Fruit fly (Drosophila melanogaster) whole organism, embryonic: Measurements from ENCODE around the gene CG10663.
A peak's percentile ranks its signal among the peaks of the same experiment; 100 is the strongest.

Experiments
- B-H1 ChIP-seq: fragments of 200-800 bp; sonication (Bioruptor generic); IDR thresholded peaks from 3 replicates; pipeline ENCODE4 v1.3.6; 2022; ENCODE audit warnings: missing biosample characterization, missing genetic modification characterization
- Blimp-1 ChIP-seq: fragments of 200-800 bp; sonication (Bioruptor generic); optimal IDR thresholded peaks from 3 replicates; lab custom pipeline; 2018; ENCODE audit warnings: missing biosample characterization, missing genetic modification characterization, mild to moderate bottlenecking, moderate library complexity, missing genetic modification reagents
- CG11085 ChIP-seq: fragments of 200-800 bp; sonication (Bioruptor generic); IDR thresholded peaks from 2 replicates; pipeline ENCODE4 v1.3.6; 2022; ENCODE audit warnings: missing biosample characterization, missing genetic modification characterization
- CG11093 ChIP-seq: fragments of 200-800 bp; sonication (Bioruptor generic); IDR thresholded peaks from 3 replicates; pipeline ENCODE4 v1.3.6; 2022; ENCODE audit warnings: missing biosample characterization, missing genetic modification characterization
- CG11247 ChIP-seq: fragments of 200-800 bp; sonication (Bioruptor generic); IDR thresholded peaks from 2 replicates; pipeline ENCODE4 v1.3.6; 2022; ENCODE audit warnings: missing biosample characterization, missing genetic modification characterization
- CG12299 ChIP-seq: fragments of 200-800 bp; sonication (Bioruptor generic); optimal IDR thresholded peaks from 2 replicates; lab custom pipeline; 2018; ENCODE audit warnings: missing biosample characterization, mild to moderate bottlenecking, missing genetic modification characterization
- CG13296 ChIP-seq: fragments of 200-800 bp; sonication (Bioruptor generic); optimal IDR thresholded peaks from 3 replicates; lab custom pipeline; 2018; ENCODE audit warnings: missing biosample characterization, mild to moderate bottlenecking, missing genetic modification characterization
- CG15601 ChIP-seq: fragments of 200-800 bp; sonication (Bioruptor generic); optimal IDR thresholded peaks from 3 replicates; lab custom pipeline; 2019; ENCODE audit warnings: missing biosample characterization, mild to moderate bottlenecking, missing genetic modification characterization, moderate library complexity
- CG3065 ChIP-seq: fragments of 200-800 bp; sonication (Bioruptor generic); optimal IDR thresholded peaks from 2 replicates; lab custom pipeline; 2016; ENCODE audit warnings: missing biosample characterization, missing genetic modification characterization
- CG31365 ChIP-seq: fragments of 200-800 bp; sonication (Bioruptor generic); optimal IDR thresholded peaks from 2 replicates; lab custom pipeline; 2018; ENCODE audit warnings: missing biosample characterization, mild to moderate bottlenecking, missing genetic modification characterization
- CG31441 ChIP-seq: fragments of 200-800 bp; sonication (Bioruptor generic); IDR thresholded peaks from 2 replicates; pipeline ENCODE4 v1.3.6; 2022; ENCODE audit warnings: missing biosample characterization, missing genetic modification characterization
- CG32532 ChIP-seq: fragments of 200-800 bp; sonication (Bioruptor generic); IDR thresholded peaks from 2 replicates; pipeline ENCODE4 v1.3.6; 2022; ENCODE audit warnings: missing biosample characterization, missing genetic modification characterization
- CG3847 ChIP-seq: fragments of 200-800 bp; sonication (Bioruptor generic); IDR thresholded peaks from 2 replicates; pipeline ENCODE4 v1.3.6; 2022; ENCODE audit warnings: missing biosample characterization, missing genetic modification characterization
- CG4707 ChIP-seq: fragments of 200-800 bp; sonication (Bioruptor generic); optimal IDR thresholded peaks from 2 replicates; lab custom pipeline; 2018; ENCODE audit warnings: missing biosample characterization, mild to moderate bottlenecking, missing genetic modification characterization, moderate library complexity
- CG4730 ChIP-seq: fragments of 200-800 bp; sonication (Bioruptor generic); IDR thresholded peaks from 2 replicates; pipeline ENCODE4 v1.3.6; 2022; ENCODE audit warnings: missing biosample characterization, missing genetic modification characterization
- CG6272 ChIP-seq: fragments of 200-800 bp; sonication (Bioruptor generic); IDR thresholded peaks from 2 replicates; pipeline ENCODE4 v1.3.6; 2022; ENCODE audit warnings: missing biosample characterization, missing genetic modification characterization
- CG7556 ChIP-seq: fragments of 200-800 bp; sonication (Bioruptor generic); optimal IDR thresholded peaks from 2 replicates; lab custom pipeline; 2017; ENCODE audit warnings: missing biosample characterization, mild to moderate bottlenecking, missing genetic modification characterization
- CG7786 ChIP-seq: fragments of 200-800 bp; sonication (Bioruptor generic); optimal IDR thresholded peaks from 2 replicates; lab custom pipeline; 2016; ENCODE audit warnings: missing biosample characterization, missing genetic modification characterization
- CG9215 ChIP-seq: fragments of 200-800 bp; sonication (Bioruptor generic); IDR thresholded peaks from 2 replicates; pipeline ENCODE4 v1.3.6; 2022; ENCODE audit warnings: missing biosample characterization, missing genetic modification characterization
- CG9817 ChIP-seq: fragments of 200-800 bp; sonication (Bioruptor generic); optimal IDR thresholded peaks from 2 replicates; lab custom pipeline; 2018; ENCODE audit warnings: missing biosample characterization, mild to moderate bottlenecking, missing genetic modification characterization, moderate library complexity
- Drgx ChIP-seq: fragments of 200-800 bp; sonication (Bioruptor generic); IDR thresholded peaks from 2 replicates; pipeline ENCODE4 v1.3.6; 2022; ENCODE audit warnings: missing biosample characterization, missing genetic modification characterization
- E2f1 ChIP-seq: fragments of 200-800 bp; sonication (Bioruptor generic); IDR thresholded peaks from 2 replicates; pipeline ENCODE4 v1.3.6; 2022; ENCODE audit warnings: missing biosample characterization, missing genetic modification characterization
- Ets65A ChIP-seq: fragments of 200-800 bp; sonication (Bioruptor generic); peaks from one replicate; lab custom pipeline; 2016; ENCODE audit warnings: missing biosample characterization, missing genetic modification characterization
- H15 ChIP-seq: fragments of 200-800 bp; sonication (Bioruptor generic); IDR thresholded peaks from 3 replicates; pipeline ENCODE4 v1.3.6; 2022; ENCODE audit warnings: missing biosample characterization, missing genetic modification characterization
- HLH3B ChIP-seq: fragments of 200-800 bp; sonication (Bioruptor generic); IDR thresholded peaks from 2 replicates; pipeline ENCODE4 v1.3.6; 2022; ENCODE audit warnings: missing biosample characterization, missing genetic modification characterization
- HmgZ ChIP-seq: fragments of 200-800 bp; sonication (Bioruptor generic); optimal IDR thresholded peaks from 2 replicates; lab custom pipeline; 2018; ENCODE audit warnings: missing biosample characterization, mild to moderate bottlenecking, missing genetic modification characterization
- Mrtf ChIP-seq: fragments of 200-800 bp; sonication (Bioruptor generic); IDR thresholded peaks from 3 replicates; pipeline ENCODE4 v1.3.6; 2022; ENCODE audit warnings: missing biosample characterization, missing genetic modification characterization
- caup ChIP-seq: fragments of 200-800 bp; sonication (Bioruptor generic); optimal IDR thresholded peaks from 3 replicates; lab custom pipeline; 2017; ENCODE audit warnings: missing biosample characterization, mild to moderate bottlenecking, missing genetic modification characterization, moderate library complexity; ENCODE audit not compliant: severe bottlenecking
- chif ChIP-seq, 2 experiments: fragments of 200-800 bp; sonication (Bioruptor generic); optimal IDR thresholded peaks; 3 replicates each; lab custom pipeline; 2016; ENCODE audit warnings: missing biosample characterization in 2 of 2, missing genetic modification characterization in 2 of 2
- chinmo ChIP-seq: fragments of 200-800 bp; sonication (Bioruptor generic); IDR thresholded peaks from 4 replicates; pipeline ENCODE4 v1.3.6; 2022; ENCODE audit warnings: missing biosample characterization, missing genetic modification characterization; ENCODE audit not compliant: partially characterized antibody
- chn ChIP-seq: fragments of 200-800 bp; sonication (Bioruptor generic); optimal IDR thresholded peaks from 2 replicates; lab custom pipeline; 2016; ENCODE audit warnings: missing biosample characterization, missing genetic modification characterization
- croc ChIP-seq: fragments of 200-800 bp; sonication (Bioruptor generic); conservative IDR thresholded peaks from 3 replicates; pipeline ENCODE4 v1.3.6; 2022; ENCODE audit warnings: missing biosample characterization, missing genetic modification characterization
- dm ChIP-seq: fragments of 200-800 bp; sonication (Bioruptor generic); optimal IDR thresholded peaks from 3 replicates; lab custom pipeline; 2016; ENCODE audit warnings: missing biosample characterization, missing genetic modification characterization
- fd3F ChIP-seq: fragments of 200-800 bp; sonication (Bioruptor generic); optimal IDR thresholded peaks from 2 replicates; lab custom pipeline; 2018; ENCODE audit warnings: missing biosample characterization, mild to moderate bottlenecking, missing genetic modification characterization, moderate library complexity
- gsb ChIP-seq: fragments of 200-800 bp; sonication (Bioruptor generic); IDR thresholded peaks from 2 replicates; pipeline ENCODE4 v1.3.6; 2022; ENCODE audit warnings: missing biosample characterization, missing genetic modification characterization
- h ChIP-seq: fragments of >200 bp; optimal IDR thresholded peaks from 2 replicates; lab custom pipeline; 2017
- klu ChIP-seq: fragments of 200-800 bp; sonication (Bioruptor generic); IDR thresholded peaks from 2 replicates; pipeline ENCODE4 v1.3.6; 2022; ENCODE audit warnings: missing biosample characterization, missing genetic modification characterization
- knrl ChIP-seq: fragments of 200-800 bp; sonication (Bioruptor generic); IDR thresholded peaks from 3 replicates; pipeline ENCODE4 v1.3.6; 2022; ENCODE audit warnings: missing biosample characterization, missing genetic modification characterization; ENCODE audit not compliant: partially characterized antibody
- nerfin-2 ChIP-seq: fragments of 200-800 bp; sonication (Bioruptor generic); IDR thresholded peaks from 2 replicates; pipeline ENCODE4 v1.3.6; 2022; ENCODE audit warnings: missing biosample characterization, missing genetic modification characterization; ENCODE audit not compliant: partially characterized antibody
- prd ChIP-seq, 3 experiments: fragments of >200 bp in 2 of 3; fragments of 200-800 bp in 1 of 3; sonication (Bioruptor generic) in 1 of 3; optimal IDR thresholded peaks in 2 of 3; IDR thresholded peaks in 1 of 3; 2 replicates in 2 of 3; 3 replicates in 1 of 3; pipeline versions ENCODE4 v1.3.6 to Lab custom; 2017 to 2022; ENCODE audit warnings: missing biosample characterization in 1 of 3, missing genetic modification characterization in 1 of 3
- scrt ChIP-seq: fragments of 200-800 bp; sonication (Bioruptor generic); optimal IDR thresholded peaks from 2 replicates; lab custom pipeline; 2018; ENCODE audit warnings: missing biosample characterization, mild to moderate bottlenecking, missing genetic modification characterization, moderate library complexity
- twi ChIP-seq: fragments of 200-800 bp; optimal IDR thresholded peaks from 2 replicates; lab custom pipeline; 2019; ENCODE audit warnings: missing biosample characterization, mild to moderate bottlenecking, missing genetic modification characterization, moderate library complexity
- wek ChIP-seq: fragments of 200-800 bp; sonication (Bioruptor generic); optimal IDR thresholded peaks from 3 replicates; lab custom pipeline; 2018; ENCODE audit warnings: missing biosample characterization, mild to moderate bottlenecking, missing genetic modification characterization, moderate library complexity
- zf30C ChIP-seq: fragments of 200-800 bp; sonication (Bioruptor generic); optimal IDR thresholded peaks from 3 replicates; lab custom pipeline; 2018; ENCODE audit warnings: missing biosample characterization, mild to moderate bottlenecking, missing genetic modification characterization
- zfh1 ChIP-seq: fragments of 200-800 bp; sonication (Bioruptor generic); IDR thresholded peaks from 3 replicates; pipeline ENCODE4 v1.3.6; 2022; ENCODE audit warnings: missing biosample characterization, missing genetic modification characterization

CG10663 gene

dm6 chr3L:12533392-12534070 lies 48.7 kb upstream of the CG10663 start, which contains the start of the genes Tsf2 and CG34242 (continued):
- TF ChIP-seq klu (peak; percentile 83), CG15601 (tag; lab: Kevin White, UChicago) (peak; percentile 22), CG3065 (GFP tag; lab: Kevin White, UChicago) (no peak), chif (GFP tag; optimal IDR thresholded peaks at IDR 0.05; lab: Kevin White, UChicago) (no peak), gsb (GFP tag; lab: Robert Waterston, UW) (peak; percentile 84), CG11093 (GFP tag; lab: Robert Waterston, UW) (peak; percentile 75; the same call in 2 of the 3 replicates), Mrtf (GFP tag; lab: Robert Waterston, UW) (peak; percentile 87; the same call in 2 of the 3 replicates), CG7556 (GFP tag; lab: Kevin White, UChicago) (peak; percentile 49), croc (GFP tag; lab: Robert Waterston, UW) (peak; percentile 91), CG4730 (GFP tag; lab: Robert Waterston, UW) (peak; percentile 95), CG11085 (GFP tag; lab: Robert Waterston, UW) (peak; percentile 89), CG7786 (GFP tag; lab: Kevin White, UChicago) (no peak), E2f1 (GFP tag; lab: Robert Waterston, UW) (peak; percentile 93), twi (tag; lab: Kevin White, UChicago) (peak; percentile 25), CG31441 (GFP tag; lab: Robert Waterston, UW) (peak; percentile 89), h (no peak), chn (GFP tag; lab: Kevin White, UChicago) (no peak), CG11247 (GFP tag; lab: Robert Waterston, UW) (peak; percentile 93), CG13296 (GFP tag; lab: Kevin White, UChicago) (peak; percentile 78), H15 (GFP tag; lab: Robert Waterston, UW) (peak; percentile 81; the same call in 2 of the 3 replicates), CG12299 (peak; percentile 16), CG3847 (peak; percentile 57), CG6272 (GFP tag; lab: Robert Waterston, UW) (peak; percentile 91), Blimp-1 (GFP tag; lab: Kevin White, UChicago) (peak; percentile 72), prd (optimal IDR thresholded peaks at IDR 0.05; lab: Kevin White, UChicago) (no peak), prd (GFP tag; IDR thresholded peaks at IDR 0.05; lab: Robert Waterston, UW) (peak; percentile 96), CG4707 (GFP tag; lab: Kevin White, UChicago) (no peak), HmgZ (tag; lab: Kevin White, UChicago) (peak; percentile 11), CG9817 (peak; percentile 58), caup (GFP tag; lab: Kevin White, UChicago) (peak; percentile 66), CG9215 (GFP tag; lab: Robert Waterston, UW) (peak; percentile 86), CG31365 (tag; lab: Kevin White, UChicago) (peak; percentile 16), zf30C (GFP tag; lab: Kevin White, UChicago) (no peak), scrt (GFP tag; lab: Kevin White, UChicago) (peak; percentile 73), chinmo (GFP tag; lab: Robert Waterston, UW) (no peak), knrl (GFP tag; lab: Robert Waterston, UW) (no peak), zfh1 (peak; percentile 93), CG32532 (GFP tag; lab: Robert Waterston, UW) (peak; percentile 93), HLH3B (peak; percentile 93), B-H1 (peak; percentile 54; the same call in 2 of the 3 replicates)

- TF ChIP-seq fd3F (GFP tag; lab: Kevin White, UChicago) (no peak), Drgx (no peak), dm (no peak), Ets65A (peak; percentile 36), wek (no peak), nerfin-2 (GFP tag; lab: Robert Waterston, UW) (peak; percentile 30; the same call in 1 of the 2 replicates)
Measured at dm6 chr3L:12532220-12532619, 47.4 kb upstream of the CG10663 start.
